Fruit fly (Drosophila melanogaster): Measurements from ENCODE around the gene CG34452.

The CG34452 gene

DNA sequence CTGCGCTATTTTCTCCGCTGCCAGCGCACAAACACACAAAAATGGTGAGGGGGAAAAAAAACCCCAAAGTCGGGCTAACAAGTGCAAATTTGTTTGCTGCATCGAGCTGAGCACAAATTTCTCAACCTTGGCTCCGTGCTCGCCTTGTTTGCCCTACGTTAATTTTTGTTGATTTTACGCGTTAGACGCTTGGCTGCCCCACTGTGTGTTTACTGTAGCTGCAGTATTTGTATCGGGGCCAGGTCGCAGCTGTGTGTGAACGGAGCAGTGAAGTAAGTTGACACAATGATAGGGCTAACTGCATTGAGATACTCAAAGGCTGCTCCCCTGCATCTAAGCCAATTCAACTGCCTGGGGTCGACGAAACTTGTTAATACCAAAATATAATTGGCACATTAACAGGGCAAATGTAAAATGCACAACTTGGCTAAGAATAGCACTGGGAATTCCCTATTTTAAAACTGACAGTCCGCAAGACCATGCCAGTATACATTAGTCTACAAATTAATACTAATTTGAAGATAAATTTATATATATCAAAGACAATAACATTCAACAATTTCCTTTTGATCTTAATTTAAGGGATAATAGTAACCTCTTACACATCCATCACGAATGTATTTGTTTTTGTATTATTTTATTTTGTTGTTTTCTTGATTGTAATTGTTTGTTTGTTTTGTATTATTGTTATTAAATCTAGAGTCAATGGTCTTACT is 28.2 kb upstream of the CG34452 start, which contains the start of gene CG42571 (continued):
- no peak for TF ChIP-seq croc (GFP tag; conservative IDR thresholded peaks at IDR 0.05)
- TF ChIP-seq CG16815 (GFP tag; optimal IDR thresholded peaks at IDR 0.05): no peak
- no peak for TF ChIP-seq caup (GFP tag; optimal IDR thresholded peaks at IDR 0.05; ENCODE audit: severe bottlenecking)
- TF ChIP-seq luna (GFP tag; optimal IDR thresholded peaks at IDR 0.05): no peak
- no peak for TF ChIP-seq CG4617 (GFP tag; optimal IDR thresholded peaks at IDR 0.05; ENCODE audit: borderline replicate concordance)
- no peak for TF ChIP-seq toy (GFP tag; IDR thresholded peaks at IDR 0.05)
- TF ChIP-seq al (GFP tag; IDR thresholded peaks at IDR 0.05): no peak
- no peak for TF ChIP-seq sr (GFP tag; IDR thresholded peaks at IDR 0.05)
- TF ChIP-seq lab (GFP tag; optimal IDR thresholded peaks at IDR 0.05): peak; percentile 34
- TF ChIP-seq Vsx1 (GFP tag; optimal IDR thresholded peaks at IDR 0.05): peak; percentile 5
- no peak for TF ChIP-seq ttk (GFP tag; IDR thresholded peaks at IDR 0.05)
- TF ChIP-seq CG1792 (GFP tag; optimal IDR thresholded peaks at IDR 0.05): no peak
- no peak for TF ChIP-seq CG11085 (GFP tag; IDR thresholded peaks at IDR 0.05)
- peak; percentile 21 for TF ChIP-seq Spps (tag; optimal IDR thresholded peaks at IDR 0.05)
- no peak for TF ChIP-seq insv (GFP tag; optimal IDR thresholded peaks at IDR 0.05)
- TF ChIP-seq Rfx (GFP tag; IDR thresholded peaks at IDR 0.05): no peak
- TF ChIP-seq CG11456 (GFP tag; IDR thresholded peaks at IDR 0.05): no peak
- TF ChIP-seq CG11093 (GFP tag; IDR thresholded peaks at IDR 0.05): no peak
- TF ChIP-seq CG42726 (GFP tag; IDR thresholded peaks at IDR 0.05; ENCODE audit: partially characterized antibody): no peak
- TF ChIP-seq NC2β (GFP tag; optimal IDR thresholded peaks at IDR 0.05): no peak
- TF ChIP-seq shn (GFP tag; optimal IDR thresholded peaks at IDR 0.05): peak; percentile 31
- TF ChIP-seq CG4404 (GFP tag; IDR thresholded peaks at IDR 0.05): no peak
- peak; percentile 44 for TF ChIP-seq CG1233 (GFP tag; optimal IDR thresholded peaks at IDR 0.05)
- no peak for TF ChIP-seq mld (GFP tag; IDR thresholded peaks at IDR 0.05; ENCODE audit: partially characterized antibody)
- TF ChIP-seq Hmr (GFP tag; optimal IDR thresholded peaks at IDR 0.05): no peak
- no peak for TF ChIP-seq disco-r (GFP tag; optimal IDR thresholded peaks at IDR 0.05)
- no peak for TF ChIP-seq CG12744 (GFP tag; optimal IDR thresholded peaks at IDR 0.05)
- no peak for TF ChIP-seq CkIIα-i1 (GFP tag; IDR thresholded peaks at IDR 0.05)
- no peak for TF ChIP-seq CG7357 (GFP tag; IDR thresholded peaks at IDR 0.05)
- no peak for TF ChIP-seq vnd (GFP tag; IDR thresholded peaks at IDR 0.05; ENCODE audit: partially characterized antibody)
- TF ChIP-seq wdn (GFP tag; IDR thresholded peaks at IDR 0.05): no peak
- peak; percentile 21 for TF ChIP-seq nerfin-1 (tag; optimal IDR thresholded peaks at IDR 0.05)
- no peak for TF ChIP-seq sna (GFP tag; IDR thresholded peaks at IDR 0.05; ENCODE audit: partially characterized antibody)
- TF ChIP-seq Dref (GFP tag; IDR thresholded peaks at IDR 0.05): no peak
- peak; percentile 48 for TF ChIP-seq CG6254 (GFP tag; optimal IDR thresholded peaks at IDR 0.05)
- no peak for TF ChIP-seq ato (GFP tag; IDR thresholded peaks at IDR 0.05; ENCODE audit: partially characterized antibody)
- TF ChIP-seq Dp (GFP tag; optimal IDR thresholded peaks at IDR 0.05): no peak
- no peak for TF ChIP-seq Rx (GFP tag; IDR thresholded peaks at IDR 0.05)
- peak; percentile 76 for TF ChIP-seq ATbp (GFP tag; optimal IDR thresholded peaks at IDR 0.05)
- peak; percentile 25 for TF ChIP-seq YL-1 (GFP tag; optimal IDR thresholded peaks at IDR 0.05)
- TF ChIP-seq CG4707 (GFP tag; optimal IDR thresholded peaks at IDR 0.05): peak; percentile 71
- TF ChIP-seq cwo (GFP tag; optimal IDR thresholded peaks at IDR 0.05): no peak
- TF ChIP-seq Dip2 (GFP tag; IDR thresholded peaks at IDR 0.05): no peak
- TF ChIP-seq Ets65A (GFP tag): no peak
- TF ChIP-seq CG10462 (GFP tag; optimal IDR thresholded peaks at IDR 0.05): peak; percentile 20
- no peak for TF ChIP-seq eyg (GFP tag; optimal IDR thresholded peaks at IDR 0.05)
- TF ChIP-seq cas (GFP tag; IDR thresholded peaks at IDR 0.05): no peak
- no peak for TF ChIP-seq fu2 (GFP tag; optimal IDR thresholded peaks at IDR 0.05)
- TF ChIP-seq Hsf (GFP tag; optimal IDR thresholded peaks at IDR 0.05): peak; percentile 11
- TF ChIP-seq peb (GFP tag; IDR thresholded peaks at IDR 0.05): no peak
